Fruit fly (Drosophila melanogaster) whole organism, prepupa: ENCODE results near the gene CG6602.

Source experiments
- CG1621 ChIP-seq: fragments of 200-800 bp; sonication (Bioruptor generic); optimal IDR thresholded peaks from 3 replicates; lab custom pipeline; 2018; ENCODE audit warnings: missing biosample characterization, mild to moderate bottlenecking, missing genetic modification characterization
- CG6276 ChIP-seq: fragments of 200-800 bp; sonication (Bioruptor generic); optimal IDR thresholded peaks from 2 replicates; lab custom pipeline; 2017; ENCODE audit warnings: missing biosample characterization, mild to moderate bottlenecking, missing genetic modification characterization
- CG8632 ChIP-seq: fragments of 200-800 bp; sonication (Bioruptor generic); optimal IDR thresholded peaks from 3 replicates; lab custom pipeline; 2016; ENCODE audit warnings: missing biosample characterization, missing genetic modification characterization
- Ets96B ChIP-seq: fragments of 200-800 bp; optimal IDR thresholded peaks from 2 replicates; lab custom pipeline; 2019; ENCODE audit warnings: missing biosample characterization, mild to moderate bottlenecking, missing genetic modification characterization, moderate library complexity
- OdsH ChIP-seq: fragments of 200-800 bp; sonication (Bioruptor generic); optimal IDR thresholded peaks from 3 replicates; lab custom pipeline; 2016; ENCODE audit warnings: missing biosample characterization, missing genetic modification characterization
- salr ChIP-seq, 2 experiments: fragments of 200-800 bp; sonication (Bioruptor generic); optimal IDR thresholded peaks; 3 replicates each; lab custom pipeline; 2016 to 2018; ENCODE audit warnings: missing biosample characterization in 2 of 2, missing genetic modification characterization in 2 of 2, mild to moderate bottlenecking in 1 of 2

DNA sequence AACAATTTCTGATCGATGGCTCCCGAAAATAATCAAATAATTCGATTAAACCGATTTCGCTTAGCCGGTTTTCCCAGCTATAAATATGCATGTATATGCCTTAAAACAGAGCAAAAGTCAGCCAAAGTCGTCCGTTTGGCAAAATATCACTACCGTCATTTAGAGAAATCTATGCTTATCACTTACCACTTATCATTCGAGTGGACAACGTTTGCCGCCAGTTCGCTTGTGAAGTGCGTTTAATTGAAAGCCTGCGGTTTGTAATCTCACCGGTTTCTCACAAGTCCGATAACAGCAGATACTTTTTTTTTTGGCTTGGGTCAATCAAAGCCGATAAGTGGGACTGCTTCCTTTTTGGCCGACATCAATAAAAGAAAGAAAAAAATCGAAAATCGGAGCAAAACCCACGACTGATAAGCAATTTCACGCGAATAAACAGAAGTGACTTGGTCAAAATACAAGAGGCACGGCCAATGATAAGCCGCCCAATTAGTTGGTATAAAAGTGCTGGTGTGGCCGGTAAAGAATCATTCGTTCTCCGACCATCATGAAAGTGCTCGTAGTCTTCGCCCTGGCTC, 21.6 kb upstream of the CG6602 start, which contains the start of gene Jon65Aiii:
- TF ChIP-seq CG1621 (tag; lab: Kevin White, UChicago) (no peak), OdsH (GFP tag; lab: Kevin White, UChicago) (no peak), Ets96B (no peak), CG8632 (GFP tag; lab: Kevin White, UChicago) (no peak), CG6276 (no peak), salr (GFP tag; optimal IDR thresholded peaks at IDR 0.05; lab: Kevin White, UChicago) (no peak)
